Worm (Caenorhabditis elegans): ENCODE measurements around the gene aco-1.

DNA sequence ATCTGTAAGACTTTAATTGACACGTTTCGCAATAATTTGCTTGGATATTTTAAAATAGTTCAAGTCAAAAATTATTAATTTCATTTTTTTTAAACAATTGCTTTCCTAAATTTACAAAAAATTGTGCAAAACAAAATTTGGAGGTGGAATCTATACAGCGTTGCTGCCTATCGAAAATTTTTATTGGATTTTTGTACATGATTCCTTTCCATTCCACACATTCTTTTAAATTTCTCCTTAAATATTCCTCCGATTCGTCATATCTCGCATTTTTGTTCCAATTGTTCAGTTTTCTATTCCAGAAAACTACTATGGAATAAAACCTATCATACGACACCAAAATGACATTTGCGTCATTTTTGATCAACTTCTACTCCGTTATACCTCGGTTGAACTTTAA is 28.7 kb downstream of the aco-1 start, which contains the start of gene ttyh-1:
- TF ChIP-seq B0261.1 (tag; optimal IDR thresholded peaks at IDR 0.05) (no peak), ztf-28 (GFP tag; IDR thresholded peaks at IDR 0.05) (no peak), attf-6 (GFP tag; IDR thresholded peaks at IDR 0.05) (no peak), rpc-1 (optimal IDR thresholded peaks at IDR 0.05) (no peak), rpc-1 (tag; optimal IDR thresholded peaks at IDR 0.05) (no peak), lin-35 (GFP tag; optimal IDR thresholded peaks at IDR 0.05) (no peak), nfya-1 (tag; optimal IDR thresholded peaks at IDR 0.05; ENCODE audit: borderline replicate concordance, insufficient read depth) (no peak), attf-3 (GFP tag; conservative IDR thresholded peaks at IDR 0.05) (no peak), ceh-79 (tag; optimal IDR thresholded peaks at IDR 0.05) (no peak), sea-2 (GFP tag; IDR thresholded peaks at IDR 0.05) (no peak), D2030.7 (GFP tag; IDR thresholded peaks at IDR 0.05) (no peak), ama-1 (optimal IDR thresholded peaks at IDR 0.05) (no peak), ama-1 (GFP tag; optimal IDR thresholded peaks at IDR 0.05) (no peak), K11D2.4 (GFP tag; IDR thresholded peaks at IDR 0.05) (no peak), F49E8.2 (tag; optimal IDR thresholded peaks at IDR 0.05; ENCODE audit: insufficient read depth) (no peak), ztf-22 (GFP tag; optimal IDR thresholded peaks at IDR 0.05) (no peak)

Data from whole organism, young adult.